Fruit fly (Drosophila melanogaster) whole organism, embryonic: ENCODE measurements around the gene Gcat.

ENCODE experiments used
- B-H1 ChIP-seq: fragments of 200-800 bp; sonication (Bioruptor generic); IDR thresholded peaks from 3 replicates; pipeline ENCODE4 v1.3.6; 2022; ENCODE audit warnings: missing biosample characterization, missing genetic modification characterization
- CG11695 ChIP-seq: fragments of 200-800 bp; sonication (Bioruptor generic); IDR thresholded peaks from 3 replicates; pipeline ENCODE4 v1.3.6; 2022; ENCODE audit warnings: missing biosample characterization, missing genetic modification characterization
- CG14860 ChIP-seq: fragments of 200-800 bp; sonication (Bioruptor generic); IDR thresholded peaks from 3 replicates; pipeline ENCODE4 v1.3.6; 2022; ENCODE audit warnings: missing biosample characterization, missing genetic modification characterization; ENCODE audit not compliant: partially characterized antibody
- CG17385 ChIP-seq: fragments of 200-800 bp; sonication (Bioruptor generic); optimal IDR thresholded peaks from 3 replicates; lab custom pipeline; 2018; ENCODE audit warnings: missing biosample characterization, mild to moderate bottlenecking, missing genetic modification characterization
- CG30431 ChIP-seq: fragments of 200-800 bp; sonication (Bioruptor generic); optimal IDR thresholded peaks from 2 replicates; lab custom pipeline; 2017; ENCODE audit warnings: missing biosample characterization, missing genetic modification characterization
- CG31365 ChIP-seq: fragments of 200-800 bp; sonication (Bioruptor generic); optimal IDR thresholded peaks from 2 replicates; lab custom pipeline; 2018; ENCODE audit warnings: missing biosample characterization, mild to moderate bottlenecking, missing genetic modification characterization
- CG4854 ChIP-seq: fragments of 200-800 bp; sonication (Bioruptor generic); optimal IDR thresholded peaks from 2 replicates; lab custom pipeline; 2016; ENCODE audit warnings: missing biosample characterization, missing genetic modification characterization, inconsistent platforms
- CG7987 ChIP-seq: fragments of 200-800 bp; sonication (Bioruptor generic); optimal IDR thresholded peaks from 2 replicates; lab custom pipeline; 2018; ENCODE audit warnings: missing biosample characterization, mild to moderate bottlenecking, missing genetic modification characterization, moderate library complexity
- CG9932 ChIP-seq: fragments of 200-800 bp; sonication (Bioruptor generic); IDR thresholded peaks from 2 replicates; pipeline ENCODE4 v1.3.6; 2022; ENCODE audit warnings: missing biosample characterization, missing genetic modification characterization
- CkIIα-i1 ChIP-seq: fragments of 200-800 bp; sonication (Bioruptor generic); IDR thresholded peaks from 2 replicates; pipeline ENCODE4 v1.3.6; 2022; ENCODE audit warnings: missing biosample characterization, missing genetic modification characterization
- CoRest ChIP-seq: fragments of 200-800 bp; sonication (Bioruptor generic); optimal IDR thresholded peaks from 3 replicates; lab custom pipeline; 2018; ENCODE audit warnings: missing biosample characterization, mild to moderate bottlenecking, missing genetic modification characterization, moderate library complexity
- Dfd ChIP-seq, 2 experiments: fragments of >200 bp; optimal IDR thresholded peaks; 2 replicates each; lab custom pipeline; 2017; ENCODE audit warnings: missing biosample characterization in 2 of 2, missing genetic modification characterization in 2 of 2
- Dip2 ChIP-seq: fragments of 200-800 bp; sonication (Bioruptor generic); IDR thresholded peaks from 2 replicates; pipeline ENCODE4 v1.3.6; 2022; ENCODE audit warnings: missing biosample characterization, missing genetic modification characterization
- Dref ChIP-seq: fragments of 200-800 bp; sonication (Bioruptor generic); IDR thresholded peaks from 2 replicates; pipeline ENCODE4 v1.3.6; 2022; ENCODE audit warnings: missing biosample characterization, missing genetic modification characterization
- ERR ChIP-seq: fragments of 200-800 bp; sonication (Bioruptor generic); optimal IDR thresholded peaks from 2 replicates; lab custom pipeline; 2016; ENCODE audit warnings: missing biosample characterization, missing genetic modification characterization
- HLH4C ChIP-seq: fragments of 200-800 bp; sonication (Bioruptor generic); IDR thresholded peaks from 3 replicates; pipeline ENCODE4 v1.3.6; 2022; ENCODE audit warnings: missing biosample characterization, missing genetic modification characterization; ENCODE audit not compliant: partially characterized antibody
- HmgD ChIP-seq: fragments of 200-800 bp; sonication (Bioruptor generic); optimal IDR thresholded peaks from 3 replicates; lab custom pipeline; 2016; ENCODE audit warnings: missing biosample characterization, missing genetic modification characterization
- HmgZ ChIP-seq: fragments of 200-800 bp; sonication (Bioruptor generic); optimal IDR thresholded peaks from 2 replicates; lab custom pipeline; 2018; ENCODE audit warnings: missing biosample characterization, mild to moderate bottlenecking, missing genetic modification characterization
- Hr3 ChIP-seq: fragments of 200-800 bp; sonication (Bioruptor generic); optimal IDR thresholded peaks from 3 replicates; lab custom pipeline; 2016; ENCODE audit warnings: missing biosample characterization, missing genetic modification characterization
- Hr51 ChIP-seq, 2 experiments: fragments of 200-800 bp; sonication (Bioruptor generic); optimal IDR thresholded peaks; 2 replicates in 1 of 2; 3 replicates in 1 of 2; lab custom pipeline; 2016 to 2018; ENCODE audit warnings: missing biosample characterization in 2 of 2, missing genetic modification characterization in 2 of 2, mild to moderate bottlenecking in 1 of 2, moderate library complexity in 1 of 2
- Hr78 ChIP-seq, 2 experiments: fragments of 200-800 bp in 1 of 2; fragments of >200 bp in 1 of 2; sonication (Bioruptor generic) in 1 of 2; optimal IDR thresholded peaks; 2 replicates each; lab custom pipeline; 2017 to 2019; ENCODE audit warnings: missing biosample characterization in 2 of 2, missing genetic modification characterization in 2 of 2, mild to moderate bottlenecking in 1 of 2, moderate library complexity in 1 of 2
- MESR4 ChIP-seq: fragments of 200-800 bp; sonication (Bioruptor generic); optimal IDR thresholded peaks from 2 replicates; lab custom pipeline; 2018; ENCODE audit warnings: missing biosample characterization, mild to moderate bottlenecking, missing genetic modification characterization, moderate library complexity
- Med ChIP-seq: fragments of 200-800 bp; sonication (Bioruptor generic); peaks from one replicate; lab custom pipeline; 2016; ENCODE audit warnings: missing biosample characterization, missing genetic modification characterization, mild to moderate bottlenecking, inconsistent platforms, moderate library complexity
- Pdp1 ChIP-seq, 2 experiments: fragments of 200-800 bp; sonication (Bioruptor generic); optimal IDR thresholded peaks; 3 replicates each; lab custom pipeline; 2016; ENCODE audit warnings: missing biosample characterization in 2 of 2, missing genetic modification characterization in 2 of 2, mild to moderate bottlenecking in 1 of 2, moderate library complexity in 1 of 2
- Rfx ChIP-seq: fragments of 200-800 bp; sonication (Bioruptor generic); IDR thresholded peaks from 2 replicates; pipeline ENCODE4 v1.3.6; 2022; ENCODE audit warnings: missing biosample characterization, missing genetic modification characterization
- Sox100B ChIP-seq: fragments of 200-800 bp; sonication (Bioruptor generic); optimal IDR thresholded peaks from 3 replicates; lab custom pipeline; 2018; ENCODE audit warnings: missing biosample characterization, mild to moderate bottlenecking, missing genetic modification characterization
- Sry-δ ChIP-seq: fragments of 200-800 bp; sonication (Bioruptor generic); optimal IDR thresholded peaks from 2 replicates; lab custom pipeline; 2016; ENCODE audit warnings: missing biosample characterization, missing genetic modification characterization
- bcd ChIP-seq: fragments of 200-800 bp; sonication (Bioruptor generic); optimal IDR thresholded peaks from 2 replicates; lab custom pipeline; 2017; ENCODE audit warnings: missing biosample characterization, mild to moderate bottlenecking, missing genetic modification characterization
- bsh ChIP-seq, 2 experiments: fragments of 200-800 bp; sonication (Bioruptor generic); optimal IDR thresholded peaks; 2 replicates each; lab custom pipeline; 2017 to 2018; ENCODE audit warnings: mild to moderate bottlenecking in 2 of 2, missing biosample characterization in 2 of 2, missing genetic modification characterization in 2 of 2, moderate library complexity in 1 of 2
- dysf ChIP-seq: fragments of 200-800 bp; sonication (Bioruptor generic); IDR thresholded peaks from 3 replicates; pipeline ENCODE4 v1.3.6; 2022; ENCODE audit warnings: missing biosample characterization, missing genetic modification characterization
- en ChIP-seq: fragments of 200-800 bp; sonication (Bioruptor generic); optimal IDR thresholded peaks from 2 replicates; lab custom pipeline; 2016; ENCODE audit warnings: missing biosample characterization, missing genetic modification characterization
- exex ChIP-seq: fragments of 200-800 bp; sonication (Bioruptor generic); optimal IDR thresholded peaks from 4 replicates; lab custom pipeline; 2018; ENCODE audit warnings: missing biosample characterization, mild to moderate bottlenecking, missing genetic modification characterization, moderate library complexity
- fd102C ChIP-seq: fragments of 200-800 bp; sonication (Bioruptor generic); optimal IDR thresholded peaks from 2 replicates; lab custom pipeline; 2018; ENCODE audit warnings: missing biosample characterization, mild to moderate bottlenecking, missing genetic modification characterization, moderate library complexity
- kah ChIP-seq: fragments of 200-800 bp; sonication (Bioruptor generic); optimal IDR thresholded peaks from 2 replicates; lab custom pipeline; 2018; ENCODE audit warnings: missing biosample characterization, mild to moderate bottlenecking, missing genetic modification characterization
- lab ChIP-seq: fragments of 200-800 bp; sonication (Bioruptor generic); optimal IDR thresholded peaks from 3 replicates; lab custom pipeline; 2017; ENCODE audit warnings: missing biosample characterization, missing genetic modification characterization, mild to moderate bottlenecking, moderate library complexity, missing genetic modification reagents
- mirr ChIP-seq: fragments of 200-800 bp; sonication (Bioruptor generic); optimal IDR thresholded peaks from 3 replicates; lab custom pipeline; 2018; ENCODE audit warnings: missing biosample characterization, mild to moderate bottlenecking, missing genetic modification characterization
- p53 ChIP-seq: fragments of 200-800 bp; sonication (Bioruptor generic); optimal IDR thresholded peaks from 2 replicates; lab custom pipeline; 2016; ENCODE audit warnings: missing biosample characterization, missing genetic modification characterization
- psq ChIP-seq: fragments of 200-800 bp; sonication (Bioruptor generic); optimal IDR thresholded peaks from 2 replicates; lab custom pipeline; 2017; ENCODE audit warnings: missing biosample characterization, missing genetic modification characterization
- rib ChIP-seq: fragments of 200-800 bp; sonication (Bioruptor generic); IDR thresholded peaks from 2 replicates; pipeline ENCODE4 v1.3.6; 2022; ENCODE audit warnings: missing biosample characterization, missing genetic modification characterization
- run ChIP-seq: fragments of 200-800 bp; sonication (Bioruptor generic); optimal IDR thresholded peaks from 3 replicates; lab custom pipeline; 2018; ENCODE audit warnings: missing biosample characterization, mild to moderate bottlenecking, missing genetic modification characterization
- salm ChIP-seq: fragments of 200-800 bp; sonication (Bioruptor generic); optimal IDR thresholded peaks from 2 replicates; lab custom pipeline; 2018; ENCODE audit warnings: missing biosample characterization, mild to moderate bottlenecking, missing genetic modification characterization
- sc ChIP-seq, 3 experiments: fragments of >200 bp in 2 of 3; fragments of 200-800 bp in 1 of 3; sonication (Bioruptor generic) in 1 of 3; optimal IDR thresholded peaks; 2 replicates in 2 of 3; 3 replicates in 1 of 3; lab custom pipeline; 2017; ENCODE audit warnings: mild to moderate bottlenecking in 1 of 3, missing biosample characterization in 1 of 3, missing genetic modification characterization in 1 of 3, missing genetic modification reagents in 1 of 3
- sens ChIP-seq: fragments of 200-800 bp; sonication (Bioruptor generic); peaks from one replicate; lab custom pipeline; 2016; ENCODE audit warnings: missing biosample characterization, missing genetic modification characterization
- sim ChIP-seq: fragments of 200-800 bp; sonication (Bioruptor generic); IDR thresholded peaks from 2 replicates; pipeline ENCODE4 v1.3.6; 2022; ENCODE audit warnings: missing biosample characterization, missing genetic modification characterization
- sug ChIP-seq: fragments of 200-800 bp; optimal IDR thresholded peaks from 2 replicates; lab custom pipeline; 2019; ENCODE audit warnings: missing biosample characterization, mild to moderate bottlenecking, missing genetic modification characterization, moderate library complexity
- tll ChIP-seq, 2 experiments: fragments of 200-800 bp in 1 of 2; fragments of >200 bp in 1 of 2; sonication (Bioruptor generic) in 1 of 2; optimal IDR thresholded peaks; 2 replicates each; lab custom pipeline; 2017 to 2019; ENCODE audit warnings: missing biosample characterization in 2 of 2, missing genetic modification characterization in 2 of 2, mild to moderate bottlenecking in 1 of 2, moderate library complexity in 1 of 2
- trh ChIP-seq: fragments of 200-800 bp; sonication (Bioruptor generic); optimal IDR thresholded peaks from 2 replicates; lab custom pipeline; 2016; ENCODE audit warnings: missing biosample characterization, missing genetic modification characterization
- vnd ChIP-seq: fragments of 200-800 bp; sonication (Bioruptor generic); IDR thresholded peaks from 3 replicates; pipeline ENCODE4 v1.3.6; 2022; ENCODE audit warnings: missing biosample characterization, missing genetic modification characterization; ENCODE audit not compliant: partially characterized antibody
- vvl ChIP-seq: fragments of 200-800 bp; sonication (Bioruptor generic); IDR thresholded peaks from 2 replicates; pipeline ENCODE4 v1.3.6; 2022; ENCODE audit warnings: missing biosample characterization, missing genetic modification characterization
- yki ChIP-seq: fragments of >200 bp; optimal IDR thresholded peaks from 3 replicates; lab custom pipeline; 2018

Gene Gcat

dm6 chr3L:11777348-11777958 lies 23.2 kb downstream of the Gcat start (continued):
- no peak for TF ChIP-seq CG4854 (GFP tag; lab: Kevin White, UChicago)
- TF ChIP-seq B-H1 (GFP tag; lab: Robert Waterston, UW): no peak
- TF ChIP-seq bsh (GFP tag; optimal IDR thresholded peaks at IDR 0.05; lab: Kevin White, UChicago): no peak
- TF ChIP-seq HmgZ (tag; lab: Kevin White, UChicago): peak; percentile 19
- TF ChIP-seq MESR4 (GFP tag; lab: Kevin White, UChicago): no peak
- TF ChIP-seq Hr51 (GFP tag; optimal IDR thresholded peaks at IDR 0.05; lab: Kevin White, UChicago): no peak
- no peak for TF ChIP-seq Sox100B
- TF ChIP-seq Pdp1 (GFP tag; optimal IDR thresholded peaks at IDR 0.05; lab: Kevin White, UChicago): no peak
- no peak for TF ChIP-seq Med
- TF ChIP-seq tll (GFP tag; optimal IDR thresholded peaks at IDR 0.05; lab: Kevin White, UChicago): no peak
- no peak for TF ChIP-seq rib
- peak; percentile 82 for TF ChIP-seq sug (tag; lab: Kevin White, UChicago)
- TF ChIP-seq kah (GFP tag; lab: Kevin White, UChicago): no peak
- TF ChIP-seq sens (GFP tag; lab: Kevin White, UChicago): peak; percentile 44
- peak; percentile 24; the same call in 1 of the 2 replicates for TF ChIP-seq vvl (GFP tag; lab: Robert Waterston, UW)
- TF ChIP-seq ERR (GFP tag; lab: Kevin White, UChicago): no peak
- no peak for TF ChIP-seq en (GFP tag; lab: Kevin White, UChicago)
- 0 out of 3 replicates have a peak, but pooled peaks have one; percentile 9 for TF ChIP-seq HLH4C
- no peak for TF ChIP-seq p53 (GFP tag; lab: Kevin White, UChicago)
- no peak for TF ChIP-seq Dfd (GFP tag; optimal IDR thresholded peaks at IDR 0.05; lab: Kevin White, UChicago)
- TF ChIP-seq mirr (GFP tag; lab: Kevin White, UChicago): peak; percentile 78
- no peak for TF ChIP-seq yki (lab: Kevin White, UChicago)
- no peak for TF ChIP-seq CG11695 (GFP tag; lab: Robert Waterston, UW)
- no peak for TF ChIP-seq CG30431 (GFP tag; lab: Kevin White, UChicago)
- TF ChIP-seq Dref: no peak
- no peak for TF ChIP-seq CG31365 (tag; lab: Kevin White, UChicago)
- TF ChIP-seq sim: no peak
- peak; percentile 26 for TF ChIP-seq Sry-δ (GFP tag; lab: Kevin White, UChicago)
- TF ChIP-seq psq (GFP tag; lab: Kevin White, UChicago): no peak
- TF ChIP-seq run (tag; lab: Kevin White, UChicago): no peak
- TF ChIP-seq exex (tag; lab: Kevin White, UChicago): peak; percentile 41
- TF ChIP-seq HmgD (GFP tag; lab: Kevin White, UChicago): no peak
- TF ChIP-seq Hr3 (GFP tag; lab: Kevin White, UChicago): no peak
- no peak for TF ChIP-seq CG14860
- no peak for TF ChIP-seq CoRest
- no peak for TF ChIP-seq Dip2 (GFP tag; lab: Robert Waterston, UW)
- TF ChIP-seq CG7987 (GFP tag; lab: Kevin White, UChicago): no peak
- TF ChIP-seq Rfx: no peak
- no peak for TF ChIP-seq bcd
- TF ChIP-seq lab (GFP tag; lab: Kevin White, UChicago): peak; percentile 33
- TF ChIP-seq CG9932 (GFP tag; lab: Robert Waterston, UW): no peak
- TF ChIP-seq CkIIα-i1 (GFP tag; lab: Robert Waterston, UW): no peak
- no peak for TF ChIP-seq sc (optimal IDR thresholded peaks at IDR 0.05; lab: Kevin White, UChicago)
- TF ChIP-seq sc (GFP tag; optimal IDR thresholded peaks at IDR 0.05; lab: Kevin White, UChicago): no peak
- TF ChIP-seq Hr78 (GFP tag; optimal IDR thresholded peaks at IDR 0.05; lab: Kevin White, UChicago): peak in 1 of 2 experiments; percentile 77
- no peak for TF ChIP-seq CG17385 (GFP tag; lab: Kevin White, UChicago)
- no peak for TF ChIP-seq salm
- TF ChIP-seq dysf (GFP tag; lab: Robert Waterston, UW): no peak
- TF ChIP-seq vnd: no peak
- no peak for TF ChIP-seq fd102C
- no peak for TF ChIP-seq trh (GFP tag; lab: Kevin White, UChicago)
